Fruit fly (Drosophila melanogaster) whole organism, embryonic: ENCODE data around the gene mRpL14.

Experiments used
- Atf3 ChIP-seq: fragments of 200-800 bp; sonication (Bioruptor generic); optimal IDR thresholded peaks from 3 replicates; lab custom pipeline; 2016; ENCODE audit warnings: missing biosample characterization, missing genetic modification characterization
- Bdp1 ChIP-seq: fragments of 200-800 bp; sonication (Bioruptor generic); optimal IDR thresholded peaks from 3 replicates; lab custom pipeline; 2016; ENCODE audit warnings: missing biosample characterization, missing genetic modification characterization
- Blimp-1 ChIP-seq: fragments of 200-800 bp; sonication (Bioruptor generic); optimal IDR thresholded peaks from 3 replicates; lab custom pipeline; 2018; ENCODE audit warnings: missing biosample characterization, missing genetic modification characterization, mild to moderate bottlenecking, moderate library complexity, missing genetic modification reagents
- BtbVII ChIP-seq: fragments of 200-800 bp; sonication (Bioruptor generic); optimal IDR thresholded peaks from 3 replicates; lab custom pipeline; 2017; ENCODE audit warnings: missing biosample characterization, mild to moderate bottlenecking, missing genetic modification characterization
- CG10267 ChIP-seq: fragments of 200-800 bp; sonication (Bioruptor generic); optimal IDR thresholded peaks from 2 replicates; lab custom pipeline; 2018; ENCODE audit warnings: missing biosample characterization, mild to moderate bottlenecking, missing genetic modification characterization, moderate library complexity
- CG10543 ChIP-seq: fragments of 200-800 bp; sonication (Bioruptor generic); optimal IDR thresholded peaks from 3 replicates; lab custom pipeline; 2017; ENCODE audit warnings: missing biosample characterization, mild to moderate bottlenecking, missing genetic modification characterization, moderate library complexity
- CG11696 ChIP-seq: fragments of 200-800 bp; sonication (Bioruptor generic); IDR thresholded peaks from 2 replicates; pipeline ENCODE4 v1.3.6; 2022; ENCODE audit warnings: missing biosample characterization, missing genetic modification characterization
- CG12104 ChIP-seq: fragments of 200-800 bp; sonication (Bioruptor generic); optimal IDR thresholded peaks from 3 replicates; lab custom pipeline; 2016; ENCODE audit warnings: missing biosample characterization, missing genetic modification characterization
- CG12659 ChIP-seq: fragments of 200-800 bp; sonication (Bioruptor generic); optimal IDR thresholded peaks from 3 replicates; lab custom pipeline; 2017; ENCODE audit warnings: mild to moderate bottlenecking, missing biosample characterization, missing genetic modification reagents, missing genetic modification characterization
- CG13296 ChIP-seq: fragments of 200-800 bp; sonication (Bioruptor generic); optimal IDR thresholded peaks from 3 replicates; lab custom pipeline; 2018; ENCODE audit warnings: missing biosample characterization, mild to moderate bottlenecking, missing genetic modification characterization
- CG13424 ChIP-seq: fragments of 200-800 bp; sonication (Bioruptor generic); optimal IDR thresholded peaks from 2 replicates; lab custom pipeline; 2019; ENCODE audit warnings: missing biosample characterization, mild to moderate bottlenecking, missing genetic modification characterization, moderate library complexity
- CG15514 ChIP-seq: fragments of 200-800 bp; sonication (Bioruptor generic); optimal IDR thresholded peaks from 3 replicates; lab custom pipeline; 2017; ENCODE audit warnings: missing biosample characterization, missing genetic modification characterization, mild to moderate bottlenecking, moderate library complexity, missing genetic modification reagents
- CG1603 ChIP-seq: fragments of 200-800 bp; sonication (Bioruptor generic); optimal IDR thresholded peaks from 2 replicates; lab custom pipeline; 2019; ENCODE audit warnings: missing biosample characterization, mild to moderate bottlenecking, missing genetic modification characterization, moderate library complexity
- CG16863 ChIP-seq: fragments of 200-800 bp; sonication (Bioruptor generic); optimal IDR thresholded peaks from 3 replicates; lab custom pipeline; 2016; ENCODE audit warnings: missing biosample characterization, missing genetic modification characterization
- CG2120 ChIP-seq: fragments of 200-800 bp; sonication (Bioruptor generic); optimal IDR thresholded peaks from 3 replicates; lab custom pipeline; 2016; ENCODE audit warnings: missing biosample characterization, missing genetic modification characterization
- CG2678 ChIP-seq: fragments of 200-800 bp; sonication (Bioruptor generic); optimal IDR thresholded peaks from 3 replicates; lab custom pipeline; 2019; ENCODE audit warnings: missing biosample characterization, mild to moderate bottlenecking, missing genetic modification characterization, moderate library complexity
- CG3065 ChIP-seq: fragments of 200-800 bp; sonication (Bioruptor generic); optimal IDR thresholded peaks from 2 replicates; lab custom pipeline; 2016; ENCODE audit warnings: missing biosample characterization, missing genetic modification characterization
- CG31224 ChIP-seq: fragments of 200-800 bp; sonication (Bioruptor generic); IDR thresholded peaks from 2 replicates; pipeline ENCODE4 v1.3.6; 2022; ENCODE audit warnings: missing biosample characterization, missing genetic modification characterization
- CG4328 ChIP-seq: fragments of 200-800 bp; sonication (Bioruptor generic); optimal IDR thresholded peaks from 3 replicates; lab custom pipeline; 2017; ENCODE audit warnings: missing biosample characterization, missing genetic modification reagents, missing genetic modification characterization
- CG8089 ChIP-seq: fragments of 200-800 bp; sonication (Bioruptor generic); optimal IDR thresholded peaks from 3 replicates; lab custom pipeline; 2016; ENCODE audit warnings: missing biosample characterization, missing genetic modification characterization
- Eip74EF ChIP-seq, 2 experiments: fragments of 200-800 bp in 1 of 2; fragments of >200 bp in 1 of 2; sonication (Bioruptor generic) in 1 of 2; optimal IDR thresholded peaks; 2 replicates each; lab custom pipeline; 2017 to 2019; ENCODE audit warnings: missing biosample characterization in 2 of 2, missing genetic modification characterization in 2 of 2, mild to moderate bottlenecking in 1 of 2, moderate library complexity in 1 of 2
- Ets65A ChIP-seq: fragments of 200-800 bp; sonication (Bioruptor generic); peaks from one replicate; lab custom pipeline; 2016; ENCODE audit warnings: missing biosample characterization, missing genetic modification characterization
- GATAe ChIP-seq: fragments of 200-800 bp; sonication (Bioruptor generic); conservative IDR thresholded peaks from 2 replicates; pipeline ENCODE4 v1.3.6; 2022; ENCODE audit warnings: missing biosample characterization, missing genetic modification characterization
- HLH54F ChIP-seq: fragments of 200-800 bp; sonication (Bioruptor generic); optimal IDR thresholded peaks from 3 replicates; lab custom pipeline; 2016; ENCODE audit warnings: missing biosample characterization, missing genetic modification characterization
- Hand ChIP-seq: fragments of 200-800 bp; sonication (Bioruptor generic); optimal IDR thresholded peaks from 2 replicates; lab custom pipeline; 2017; ENCODE audit warnings: mild to moderate bottlenecking, missing biosample characterization, missing genetic modification reagents, missing genetic modification characterization
- Side ChIP-seq: fragments of 200-800 bp; sonication (Bioruptor generic); optimal IDR thresholded peaks from 2 replicates; lab custom pipeline; 2016; ENCODE audit warnings: missing biosample characterization, missing genetic modification characterization
- Xrp1 ChIP-seq: fragments of 200-800 bp; sonication (Bioruptor generic); IDR thresholded peaks from 2 replicates; pipeline ENCODE4 v1.3.6; 2022; ENCODE audit warnings: missing biosample characterization, missing genetic modification characterization
- chinmo ChIP-seq: fragments of 200-800 bp; sonication (Bioruptor generic); IDR thresholded peaks from 4 replicates; pipeline ENCODE4 v1.3.6; 2022; ENCODE audit warnings: missing biosample characterization, missing genetic modification characterization; ENCODE audit not compliant: partially characterized antibody
- chm ChIP-seq: fragments of 200-800 bp; sonication (Bioruptor generic); IDR thresholded peaks from 2 replicates; pipeline ENCODE4 v1.3.6; 2022; ENCODE audit warnings: missing biosample characterization, missing genetic modification characterization
- disco-r ChIP-seq: fragments of 200-800 bp; sonication (Bioruptor generic); optimal IDR thresholded peaks from 2 replicates; lab custom pipeline; 2016; ENCODE audit warnings: missing biosample characterization, missing genetic modification characterization
- dm ChIP-seq: fragments of 200-800 bp; sonication (Bioruptor generic); optimal IDR thresholded peaks from 3 replicates; lab custom pipeline; 2016; ENCODE audit warnings: missing biosample characterization, missing genetic modification characterization
- fd102C ChIP-seq: fragments of 200-800 bp; sonication (Bioruptor generic); optimal IDR thresholded peaks from 2 replicates; lab custom pipeline; 2018; ENCODE audit warnings: missing biosample characterization, mild to moderate bottlenecking, missing genetic modification characterization, moderate library complexity
- fd96Cb ChIP-seq: fragments of 200-800 bp; sonication (Bioruptor generic); optimal IDR thresholded peaks from 2 replicates; lab custom pipeline; 2018; ENCODE audit warnings: missing biosample characterization, mild to moderate bottlenecking, missing genetic modification characterization, moderate library complexity
- gfzf ChIP-seq: fragments of 200-800 bp; sonication (Bioruptor generic); optimal IDR thresholded peaks from 2 replicates; lab custom pipeline; 2016; ENCODE audit warnings: missing biosample characterization, mild to moderate bottlenecking, missing genetic modification characterization, moderate library complexity
- inv ChIP-seq: fragments of 200-800 bp; sonication (Bioruptor generic); IDR thresholded peaks from 2 replicates; pipeline ENCODE4 v1.3.6; 2022; ENCODE audit warnings: missing biosample characterization, missing genetic modification characterization; ENCODE audit not compliant: partially characterized antibody
- ken ChIP-seq: fragments of 200-800 bp; sonication (Bioruptor generic); IDR thresholded peaks from 3 replicates; pipeline ENCODE4 v1.3.6; 2022; ENCODE audit warnings: missing biosample characterization, missing genetic modification characterization
- lmd ChIP-seq: fragments of 200-800 bp; sonication (Bioruptor generic); IDR thresholded peaks from 2 replicates; pipeline ENCODE4 v1.3.6; 2022; ENCODE audit warnings: missing biosample characterization, missing genetic modification characterization
- pita ChIP-seq: fragments of 200-800 bp; sonication (Bioruptor generic); optimal IDR thresholded peaks from 2 replicates; lab custom pipeline; 2017; ENCODE audit warnings: missing biosample characterization, mild to moderate bottlenecking, missing genetic modification characterization
- pnt ChIP-seq: fragments of 200-800 bp; sonication (Bioruptor generic); optimal IDR thresholded peaks from 3 replicates; lab custom pipeline; 2016; ENCODE audit warnings: missing biosample characterization, missing genetic modification characterization
- repo ChIP-seq: fragments of 200-800 bp; sonication (Bioruptor generic); optimal IDR thresholded peaks from 2 replicates; lab custom pipeline; 2016; ENCODE audit warnings: missing biosample characterization, missing genetic modification characterization
- rib ChIP-seq: fragments of 200-800 bp; sonication (Bioruptor generic); IDR thresholded peaks from 2 replicates; pipeline ENCODE4 v1.3.6; 2022; ENCODE audit warnings: missing biosample characterization, missing genetic modification characterization
- sc ChIP-seq, 3 experiments: fragments of >200 bp in 2 of 3; fragments of 200-800 bp in 1 of 3; sonication (Bioruptor generic) in 1 of 3; optimal IDR thresholded peaks; 2 replicates in 2 of 3; 3 replicates in 1 of 3; lab custom pipeline; 2017; ENCODE audit warnings: mild to moderate bottlenecking in 1 of 3, missing biosample characterization in 1 of 3, missing genetic modification characterization in 1 of 3, missing genetic modification reagents in 1 of 3
- schlank ChIP-seq: fragments of 200-800 bp; sonication (Bioruptor generic); optimal IDR thresholded peaks from 2 replicates; lab custom pipeline; 2018; ENCODE audit warnings: missing biosample characterization, mild to moderate bottlenecking, missing genetic modification characterization
- sob ChIP-seq: fragments of 200-800 bp; sonication (Bioruptor generic); IDR thresholded peaks from 2 replicates; pipeline ENCODE4 v1.3.6; 2022; ENCODE audit warnings: missing biosample characterization, missing genetic modification characterization
- vfl ChIP-seq: fragments of 200-800 bp; sonication (Bioruptor generic); optimal IDR thresholded peaks from 2 replicates; lab custom pipeline; 2016; ENCODE audit warnings: missing biosample characterization, missing genetic modification characterization
- wdn ChIP-seq: fragments of 200-800 bp; sonication (Bioruptor generic); IDR thresholded peaks from 2 replicates; pipeline ENCODE4 v1.3.6; 2022; ENCODE audit warnings: missing biosample characterization, missing genetic modification characterization
- wor ChIP-seq: fragments of 200-800 bp; sonication (Bioruptor generic); IDR thresholded peaks from 2 replicates; pipeline ENCODE4 v1.3.6; 2022; ENCODE audit warnings: missing biosample characterization, missing genetic modification characterization
- zen2 ChIP-seq: fragments of 200-800 bp; sonication (Bioruptor generic); IDR thresholded peaks from 3 replicates; pipeline ENCODE4 v1.3.6; 2022; ENCODE audit warnings: missing biosample characterization, missing genetic modification characterization; ENCODE audit not compliant: partially characterized antibody

The mRpL14 gene

dm6 chrX:2294474-2295434, 49.7 kb downstream of the mRpL14 start (continued):
- TF ChIP-seq zen2 (GFP tag; lab: Robert Waterston, UW) = no peak
- no peak for TF ChIP-seq Atf3
- TF ChIP-seq Side = peak; percentile 38
- TF ChIP-seq Bdp1 (GFP tag; lab: Kevin White, UChicago) = no peak
- TF ChIP-seq CG10543 (GFP tag; lab: Kevin White, UChicago) = peak; percentile 27
- no peak for TF ChIP-seq sc (optimal IDR thresholded peaks at IDR 0.05; lab: Kevin White, UChicago)
- peak; percentile 15 for TF ChIP-seq sc (GFP tag; optimal IDR thresholded peaks at IDR 0.05; lab: Kevin White, UChicago)
- TF ChIP-seq CG31224 (GFP tag; lab: Robert Waterston, UW) = 0 out of 2 replicates have a peak, but pooled peaks have one; percentile 18
- TF ChIP-seq gfzf (GFP tag; lab: Kevin White, UChicago) = no peak
- TF ChIP-seq CG16863 (GFP tag; lab: Kevin White, UChicago) = peak; percentile 16
- no peak for TF ChIP-seq BtbVII (GFP tag; lab: Kevin White, UChicago)
- TF ChIP-seq wdn = no peak
- TF ChIP-seq schlank (tag; lab: Kevin White, UChicago) = no peak
- TF ChIP-seq fd96Cb (tag; lab: Kevin White, UChicago) = peak; percentile 7
- no peak for TF ChIP-seq CG2120 (GFP tag; lab: Kevin White, UChicago)
- no peak for TF ChIP-seq CG3065
- peak; percentile 63 for TF ChIP-seq fd102C
- peak; percentile 45 for TF ChIP-seq CG4328 (GFP tag; lab: Kevin White, UChicago)
- TF ChIP-seq inv (GFP tag; lab: Robert Waterston, UW) = no peak
- no peak for TF ChIP-seq sob (GFP tag; lab: Robert Waterston, UW)
- TF ChIP-seq Xrp1 (GFP tag; lab: Robert Waterston, UW) = peak; percentile 51
- no peak for TF ChIP-seq vfl (GFP tag; lab: Kevin White, UChicago)
- no peak for TF ChIP-seq Eip74EF (GFP tag; optimal IDR thresholded peaks at IDR 0.05; lab: Kevin White, UChicago)
- peak; percentile 21 for TF ChIP-seq CG2678 (tag; lab: Kevin White, UChicago)
- TF ChIP-seq CG12104 (GFP tag; lab: Kevin White, UChicago) = no peak
- no peak for TF ChIP-seq CG15514 (GFP tag; lab: Kevin White, UChicago)
- TF ChIP-seq CG1603 = peak; percentile 47
- no peak for TF ChIP-seq dm (GFP tag; lab: Kevin White, UChicago)
- TF ChIP-seq disco-r = no peak
- no peak for TF ChIP-seq Hand (GFP tag; lab: Kevin White, UChicago)
- no peak for TF ChIP-seq HLH54F
- peak; percentile 27 for TF ChIP-seq CG8089 (GFP tag; lab: Kevin White, UChicago)
- no peak for TF ChIP-seq CG10267 (tag; lab: Kevin White, UChicago)
- no peak for TF ChIP-seq ken (GFP tag; lab: Robert Waterston, UW)
- TF ChIP-seq CG13296 = no peak
- no peak for TF ChIP-seq CG13424 (tag; lab: Kevin White, UChicago)
- TF ChIP-seq wor (GFP tag; lab: Robert Waterston, UW) = no peak
- no peak for TF ChIP-seq chm
- no peak for TF ChIP-seq Ets65A (GFP tag; lab: Kevin White, UChicago)
- TF ChIP-seq CG12659 (GFP tag; lab: Kevin White, UChicago) = no peak
- no peak for TF ChIP-seq GATAe (GFP tag; lab: Robert Waterston, UW)
- TF ChIP-seq lmd = no peak
- TF ChIP-seq CG11696 (GFP tag; lab: Robert Waterston, UW) = no peak
- peak; percentile 2 for TF ChIP-seq Blimp-1 (GFP tag; lab: Kevin White, UChicago)
- TF ChIP-seq rib (GFP tag; lab: Robert Waterston, UW) = no peak
- peak; percentile 14 for TF ChIP-seq pnt (GFP tag; lab: Kevin White, UChicago)
- no peak for TF ChIP-seq pita (GFP tag; lab: Kevin White, UChicago)
- TF ChIP-seq repo (GFP tag; lab: Kevin White, UChicago) = no peak
- TF ChIP-seq chinmo (GFP tag; lab: Robert Waterston, UW) = peak; percentile 67; the same call in 1 of the 4 replicates
